Worm (Caenorhabditis elegans) whole organism, L1 larva: Measurements from ENCODE around the gene del-1.

Experiments used
- ceh-8 ChIP-seq: fragments of 200-800 bp; sonication (Bioruptor generic); optimal IDR thresholded peaks from 2 replicates; lab custom pipeline; 2018; ENCODE audit warnings: mild to moderate bottlenecking, missing genetic modification characterization, moderate library complexity, missing compliant biosample characterization
- lin-14 ChIP-seq: fragments of 200-800 bp; sonication (Bioruptor generic); optimal IDR thresholded peaks from 2 replicates; lab custom pipeline; 2018; ENCODE audit warnings: mild to moderate bottlenecking, missing genetic modification characterization, moderate library complexity, missing compliant biosample characterization
- nhr-77 ChIP-seq: fragments of 150-350 bp; optimal IDR thresholded peaks from 2 replicates; lab custom pipeline; 2014; ENCODE audit warnings: missing biosample characterization, missing genetic modification characterization
- snpc-4 ChIP-seq: fragments of 150-350 bp; optimal IDR thresholded peaks from 2 replicates; lab custom pipeline; 2014; ENCODE audit warnings: missing biosample characterization, missing genetic modification characterization
- unc-62 ChIP-seq: fragments of 150-350 bp; optimal IDR thresholded peaks from 2 replicates; lab custom pipeline; 2014; ENCODE audit warnings: missing biosample characterization, missing genetic modification reagents, missing genetic modification characterization
- ztf-11 ChIP-seq, 2 experiments: sonication (generic microtip); optimal IDR thresholded peaks; 2 replicates each; lab custom pipeline; 2016 to 2017; ENCODE audit warnings: missing genetic modification characterization in 2 of 2, missing biosample characterization in 1 of 2, missing compliant biosample characterization in 1 of 2

ce11 chrX:14296559-14296958 is 28.7 kb downstream of the del-1 start, which contains the start of gene madd-3:
- TF ChIP-seq snpc-4 (no peak), nhr-77 (tag; lab: Kevin White, UChicago) (no peak), ceh-8 (no peak), unc-62 (GFP tag; lab: Kevin White, UChicago) (no peak), lin-14 (GFP tag; lab: Kevin White, UChicago) (no peak), ztf-11 (tag; optimal IDR thresholded peaks at IDR 0.05; lab: Kevin White, UChicago) (no peak)
